Worm (Caenorhabditis elegans) whole organism, mixed stage, embryonic: ENCODE data around the gene D1086.3.

ENCODE experiments used
- ceh-39 ChIP-seq: fragments of 150-350 bp; optimal IDR thresholded peaks from 2 replicates; lab custom pipeline; 2014; ENCODE audit warnings: missing biosample characterization, missing genetic modification characterization
- sptf-1 ChIP-seq: sonication (generic microtip); optimal IDR thresholded peaks from 2 replicates; lab custom pipeline; 2017; ENCODE audit warnings: mild to moderate bottlenecking, missing genetic modification characterization, moderate library complexity, missing compliant biosample characterization

DNA sequence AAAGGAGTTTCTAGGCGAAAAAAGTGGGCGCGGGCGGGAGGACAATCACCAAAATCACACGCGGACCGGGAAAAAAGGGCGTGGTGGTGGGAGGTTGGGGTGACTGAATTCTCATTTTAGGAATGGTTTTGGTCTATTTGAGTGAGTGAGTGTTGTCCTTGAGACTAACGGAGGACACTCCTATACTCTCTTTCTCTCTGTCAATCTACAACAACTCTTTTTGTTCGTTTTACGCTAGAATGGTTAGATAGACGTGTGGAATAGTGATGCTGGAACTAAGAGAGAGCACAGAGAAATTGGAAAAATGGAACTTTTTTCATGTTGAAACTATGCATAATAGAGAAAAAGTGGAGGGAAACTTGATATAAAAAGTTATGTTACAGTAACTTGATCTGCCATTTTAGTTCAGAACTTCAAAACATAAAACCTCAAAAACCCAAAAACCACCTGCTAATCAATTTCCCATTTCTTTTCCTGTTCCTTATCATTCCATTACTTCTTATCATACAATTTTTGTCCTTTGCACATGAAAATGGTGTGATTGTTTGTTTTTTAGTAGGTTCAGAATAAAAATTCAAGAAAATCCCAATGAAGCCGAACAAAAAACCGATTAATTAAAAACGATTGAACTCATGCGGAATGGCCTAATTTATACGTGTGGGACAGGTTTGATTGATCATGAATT, 42.3 kb downstream of the D1086.3 start:
- no peak for TF ChIP-seq sptf-1 (tag; lab: Kevin White, UChicago)
- no peak for TF ChIP-seq ceh-39 (tag; lab: Kevin White, UChicago)
